Fruit fly (Drosophila melanogaster): ENCODE results near the gene eIF4H1.

Gene eIF4H1

dm6 chrX:16456582-16456981 is 8.1 kb downstream of the eIF4H1 start:
- TF ChIP-seq Blimp-1 (GFP tag; optimal IDR thresholded peaks at IDR 0.05) (peak; percentile 46), Ets21C (GFP tag; optimal IDR thresholded peaks at IDR 0.05) (no peak)

dm6 chrX:16458551-16458950 is 10.1 kb downstream of the eIF4H1 start:
- TF ChIP-seq Hr38 (GFP tag; optimal IDR thresholded peaks at IDR 0.05): no peak
- no peak for TF ChIP-seq Sox14 (GFP tag; optimal IDR thresholded peaks at IDR 0.05)
- TF ChIP-seq svp (GFP tag): peak; percentile 61
- TF ChIP-seq Blimp-1 (GFP tag; optimal IDR thresholded peaks at IDR 0.05): no peak
- TF ChIP-seq Smox (GFP tag; optimal IDR thresholded peaks at IDR 0.05): no peak
- peak; percentile 14 for TF ChIP-seq Hr39 (GFP tag; optimal IDR thresholded peaks at IDR 0.05)
- peak; percentile 18 for TF ChIP-seq pdm3 (GFP tag; optimal IDR thresholded peaks at IDR 0.05)
- peak; percentile 13 for TF ChIP-seq Met (GFP tag; optimal IDR thresholded peaks at IDR 0.05)
- TF ChIP-seq CG31627 (GFP tag; optimal IDR thresholded peaks at IDR 0.05): no peak

dm6 chrX:16484533-16484932 is 36.1 kb downstream of the eIF4H1 start:
- TF ChIP-seq Ets21C (GFP tag; optimal IDR thresholded peaks at IDR 0.05) (no peak), Ets96B (tag; optimal IDR thresholded peaks at IDR 0.05) (no peak), Hr38 (GFP tag; optimal IDR thresholded peaks at IDR 0.05) (no peak), Sox14 (GFP tag; optimal IDR thresholded peaks at IDR 0.05) (no peak), CG6792 (GFP tag; optimal IDR thresholded peaks at IDR 0.05) (no peak), CG8632 (GFP tag; optimal IDR thresholded peaks at IDR 0.05) (no peak), CG6854 (GFP tag; optimal IDR thresholded peaks at IDR 0.05) (no peak), Met (GFP tag; optimal IDR thresholded peaks at IDR 0.05) (no peak), Lpt (GFP tag; optimal IDR thresholded peaks at IDR 0.05) (no peak), Gug (GFP tag; IDR thresholded peaks at IDR 0.05) (no peak), fd59A (GFP tag; optimal IDR thresholded peaks at IDR 0.05) (no peak), achi (GFP tag; optimal IDR thresholded peaks at IDR 0.05) (no peak), CG11762 (GFP tag; optimal IDR thresholded peaks at IDR 0.05; ENCODE audit: insufficient read depth) (no peak), Eip78C (GFP tag) (no peak), lz (GFP tag; optimal IDR thresholded peaks at IDR 0.05) (no peak), pdm3 (GFP tag; optimal IDR thresholded peaks at IDR 0.05) (no peak)

All from whole organism, prepupa.